Worm (Caenorhabditis elegans): ENCODE measurements around the gene eat-6.

Gene eat-6

DNA sequence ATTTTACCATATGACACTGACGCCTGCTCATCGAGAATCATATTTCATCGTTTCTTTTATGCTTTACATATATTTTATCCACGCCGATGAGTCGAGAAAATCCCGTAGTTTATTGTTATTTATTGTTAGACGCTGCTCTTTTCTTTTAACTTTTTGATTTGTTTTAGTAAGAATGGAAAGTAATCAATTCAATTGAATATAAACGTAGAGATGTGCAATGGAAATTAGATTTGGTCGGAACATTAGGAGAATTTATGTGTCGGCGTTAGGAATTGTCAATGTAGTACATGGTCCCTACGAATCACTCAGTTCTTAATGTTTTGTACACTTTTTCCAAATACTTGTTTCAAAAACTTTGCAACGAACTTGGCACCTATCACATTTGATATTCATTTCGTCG lies 35.4 kb upstream of the eat-6 start:
- TF ChIP-seq lin-13 (GFP tag; optimal IDR thresholded peaks at IDR 0.05) (no peak), zag-1 (tag; optimal IDR thresholded peaks at IDR 0.05) (no peak), elt-1 (tag; optimal IDR thresholded peaks at IDR 0.05) (no peak), nhr-10 (tag; optimal IDR thresholded peaks at IDR 0.05) (no peak), nhr-77 (tag; optimal IDR thresholded peaks at IDR 0.05) (no peak), nhr-23 (tag; optimal IDR thresholded peaks at IDR 0.05) (no peak), R02D3.7 (tag; optimal IDR thresholded peaks at IDR 0.05) (no peak), dmd-4 (tag; optimal IDR thresholded peaks at IDR 0.05) (no peak), fos-1 (tag; optimal IDR thresholded peaks at IDR 0.05) (no peak), alr-1 (tag; optimal IDR thresholded peaks at IDR 0.05) (no peak), ztf-4 (tag; optimal IDR thresholded peaks at IDR 0.05) (no peak), mab-5 (tag; optimal IDR thresholded peaks at IDR 0.05) (no peak)

DNA sequence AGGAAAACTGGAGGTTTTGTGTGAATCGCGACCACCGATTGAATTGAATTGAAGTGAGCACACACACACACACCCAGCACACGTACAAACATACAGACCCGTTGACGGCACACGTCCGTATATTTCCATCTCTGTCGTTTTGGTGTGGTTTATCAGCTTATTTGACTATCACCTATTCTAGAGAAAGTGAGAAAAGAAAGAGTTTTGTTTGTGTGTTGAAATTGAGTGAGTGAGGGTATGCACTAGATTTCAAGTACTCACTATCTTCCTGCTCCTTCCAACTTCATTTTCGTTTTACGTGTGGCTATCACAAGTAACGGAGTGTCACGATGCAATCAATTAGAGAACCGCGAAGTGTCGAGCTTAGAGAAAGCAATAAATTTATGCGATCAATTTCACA lies 34.0 kb upstream of the eat-6 start:
- no peak for TF ChIP-seq mab-5 (tag; optimal IDR thresholded peaks at IDR 0.05)
- TF ChIP-seq nhr-6 (tag; optimal IDR thresholded peaks at IDR 0.05), result no peak
- peak; percentile 19 for TF ChIP-seq sma-9 (GFP tag; optimal IDR thresholded peaks at IDR 0.05)
- no peak for TF ChIP-seq sma-9 (tag; optimal IDR thresholded peaks at IDR 0.05)
- no peak for TF ChIP-seq unc-62 (GFP tag; optimal IDR thresholded peaks at IDR 0.05)
- TF ChIP-seq gmeb-1 (tag; optimal IDR thresholded peaks at IDR 0.05), result peak; percentile 34
- no peak for TF ChIP-seq lsy-2 (tag; optimal IDR thresholded peaks at IDR 0.05)
- TF ChIP-seq nhr-129 (tag; optimal IDR thresholded peaks at IDR 0.05), result peak; percentile 28
- no peak for TF ChIP-seq nhr-12 (tag; optimal IDR thresholded peaks at IDR 0.05)
- no peak for TF ChIP-seq mdl-1 (tag; optimal IDR thresholded peaks at IDR 0.05)
- no peak for TF ChIP-seq lin-11 (tag; optimal IDR thresholded peaks at IDR 0.05)
- TF ChIP-seq peb-1 (tag; optimal IDR thresholded peaks at IDR 0.05), result no peak
- TF ChIP-seq sma-3 (GFP tag; optimal IDR thresholded peaks at IDR 0.05), result peak; percentile 18
- peak; percentile 88 for TF ChIP-seq fos-1 (tag; optimal IDR thresholded peaks at IDR 0.05)
- TF ChIP-seq crh-2 (tag; optimal IDR thresholded peaks at IDR 0.05), result peak; percentile 19

DNA sequence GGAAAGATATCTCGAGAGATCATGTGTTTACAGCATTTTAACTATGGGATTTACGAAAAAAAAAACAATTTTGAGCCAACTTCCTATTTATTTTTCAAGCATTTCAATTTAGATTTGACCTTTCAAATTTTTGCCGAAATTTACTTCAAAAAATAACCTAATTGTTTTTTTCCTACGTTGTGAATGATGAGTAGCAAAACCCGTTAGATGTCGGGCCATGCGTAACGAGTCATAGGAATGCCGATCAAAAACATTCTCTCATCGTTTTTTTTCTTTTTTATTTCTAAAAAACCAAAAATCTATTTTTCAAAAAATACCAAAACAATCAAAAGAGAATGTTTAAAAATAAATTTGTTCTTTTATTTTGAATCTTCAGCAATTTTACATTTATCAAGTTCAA lies 33.1 kb upstream of the eat-6 start:
- TF ChIP-seq peb-1 (tag; optimal IDR thresholded peaks at IDR 0.05) (no peak), snpc-4 (tag; optimal IDR thresholded peaks at IDR 0.05) (peak; percentile 93)

DNA sequence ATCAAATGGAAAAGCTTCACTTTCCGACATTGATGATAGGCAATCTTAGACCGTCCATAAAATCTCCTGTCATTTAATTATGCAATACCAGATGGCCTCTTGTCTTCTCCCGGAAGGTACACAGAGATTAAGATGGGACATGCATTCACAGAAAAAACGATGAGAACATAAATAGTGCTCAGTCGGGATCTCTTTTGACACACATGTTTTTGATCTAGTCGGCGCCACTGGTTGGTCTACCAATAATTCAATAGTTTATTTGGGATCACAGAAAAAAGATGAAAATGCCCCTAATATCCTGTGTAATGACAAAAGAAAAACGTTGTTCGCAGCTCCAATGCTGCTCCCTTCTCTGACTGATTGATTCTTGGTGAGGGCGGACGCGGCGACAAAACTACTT lies 31.3 kb upstream of the eat-6 start:
- TF ChIP-seq lsy-2 (tag; optimal IDR thresholded peaks at IDR 0.05) (no peak), ZK546.5 (tag; optimal IDR thresholded peaks at IDR 0.05) (no peak), unc-55 (GFP tag; optimal IDR thresholded peaks at IDR 0.05) (no peak), nhr-23 (tag; optimal IDR thresholded peaks at IDR 0.05) (no peak)

DNA sequence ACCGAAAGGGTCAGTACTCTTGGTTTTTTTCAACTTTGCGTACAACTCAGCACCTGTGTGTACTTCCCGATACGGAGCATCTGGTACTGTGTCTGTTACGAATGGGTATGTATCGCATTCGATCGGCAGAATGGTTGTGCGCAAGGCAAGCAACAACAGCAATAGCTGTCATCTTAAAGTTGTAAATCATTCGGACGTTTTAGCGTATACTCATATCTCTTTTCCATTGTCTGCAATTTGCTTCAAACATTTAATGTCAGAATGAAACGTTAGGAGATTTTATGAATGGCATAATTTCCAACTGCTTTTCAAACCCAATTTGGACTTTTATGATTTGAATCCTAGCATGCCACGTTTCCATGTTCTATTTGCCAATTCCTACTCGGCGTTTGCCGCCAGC lies 27.3 kb upstream of the eat-6 start:
- TF ChIP-seq mbf-1 (tag; optimal IDR thresholded peaks at IDR 0.05) (no peak), ztf-1 (GFP tag; conservative IDR thresholded peaks at IDR 0.05) (no peak), Y55F3AM.14 (GFP tag; optimal IDR thresholded peaks at IDR 0.05) (no peak), lin-39 (tag; optimal IDR thresholded peaks at IDR 0.05) (no peak), C34F6.9 (tag; optimal IDR thresholded peaks at IDR 0.05) (no peak), sem-4 (tag; optimal IDR thresholded peaks at IDR 0.05) (no peak), nhr-25 (tag; optimal IDR thresholded peaks at IDR 0.05) (no peak), nhr-237 (tag; optimal IDR thresholded peaks at IDR 0.05) (no peak), R02D3.7 (tag; optimal IDR thresholded peaks at IDR 0.05) (no peak), nhr-11 (tag; optimal IDR thresholded peaks at IDR 0.05) (no peak)

DNA sequence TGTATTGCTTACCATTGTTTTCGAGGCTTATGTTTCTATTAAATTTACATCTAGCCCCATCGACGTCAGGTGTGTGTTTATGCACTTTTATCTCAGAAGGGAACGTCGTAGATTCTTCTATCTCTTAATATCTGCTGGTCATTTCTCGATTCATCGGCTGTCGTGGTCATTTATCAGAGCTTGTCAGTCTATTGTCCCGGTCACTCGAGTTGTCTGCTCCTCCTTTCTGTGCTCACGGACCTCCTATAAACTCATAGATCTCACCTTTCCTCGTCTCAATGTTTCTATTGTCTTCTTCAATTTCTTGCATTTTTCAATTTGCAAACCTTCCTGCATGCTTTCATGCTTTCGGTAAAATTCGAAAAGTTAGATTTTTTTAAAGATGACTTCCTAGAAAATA lies 24.4 kb upstream of the eat-6 start:
- TF ChIP-seq nhr-10 (tag; optimal IDR thresholded peaks at IDR 0.05) (no peak), elt-1 (tag; optimal IDR thresholded peaks at IDR 0.05) (no peak), nhr-129 (tag; optimal IDR thresholded peaks at IDR 0.05) (no peak), sem-4 (tag; optimal IDR thresholded peaks at IDR 0.05) (no peak), peb-1 (tag; optimal IDR thresholded peaks at IDR 0.05) (no peak), elt-3 (tag; optimal IDR thresholded peaks at IDR 0.05) (no peak), nhr-21 (tag; optimal IDR thresholded peaks at IDR 0.05) (no peak), lsy-2 (tag; optimal IDR thresholded peaks at IDR 0.05) (no peak), nhr-77 (tag; optimal IDR thresholded peaks at IDR 0.05) (no peak), lin-13 (GFP tag; optimal IDR thresholded peaks at IDR 0.05) (no peak), nhr-23 (tag; optimal IDR thresholded peaks at IDR 0.05) (no peak), ZK546.5 (tag; optimal IDR thresholded peaks at IDR 0.05) (no peak), mdl-1 (tag; optimal IDR thresholded peaks at IDR 0.05) (no peak), unc-39 (tag; optimal IDR thresholded peaks at IDR 0.05) (no peak)

Data from whole organism, L2 larva.